Fruit fly (Drosophila melanogaster) whole organism, embryonic: ENCODE data around the gene ng4.

Experiments
- Ada2b ChIP-seq: fragments of 200-800 bp; sonication (Bioruptor generic); IDR thresholded peaks from 2 replicates; pipeline ENCODE4 v1.3.6; 2022; ENCODE audit warnings: missing biosample characterization, missing genetic modification characterization
- CG17186 ChIP-seq: fragments of 200-800 bp; sonication (Bioruptor generic); optimal IDR thresholded peaks from 3 replicates; lab custom pipeline; 2017; ENCODE audit warnings: missing biosample characterization, missing genetic modification reagents, missing genetic modification characterization
- CG9215 ChIP-seq: fragments of 200-800 bp; sonication (Bioruptor generic); IDR thresholded peaks from 2 replicates; pipeline ENCODE4 v1.3.6; 2022; ENCODE audit warnings: missing biosample characterization, missing genetic modification characterization
- Doc2 ChIP-seq: fragments of 200-800 bp; sonication (Bioruptor generic); IDR thresholded peaks from 2 replicates; pipeline ENCODE4 v1.3.6; 2022; ENCODE audit warnings: missing biosample characterization, missing genetic modification characterization
- Side ChIP-seq: fragments of 200-800 bp; sonication (Bioruptor generic); optimal IDR thresholded peaks from 2 replicates; lab custom pipeline; 2016; ENCODE audit warnings: missing biosample characterization, missing genetic modification characterization
- grn ChIP-seq: fragments of 200-800 bp; sonication (Bioruptor generic); optimal IDR thresholded peaks from 3 replicates; lab custom pipeline; 2017; ENCODE audit warnings: missing biosample characterization, missing genetic modification characterization
- inv ChIP-seq: fragments of 200-800 bp; sonication (Bioruptor generic); IDR thresholded peaks from 2 replicates; pipeline ENCODE4 v1.3.6; 2022; ENCODE audit warnings: missing biosample characterization, missing genetic modification characterization; ENCODE audit not compliant: partially characterized antibody

dm6 chrX:3244120-3244519, at the start of gene ng4:
- TF ChIP-seq CG9215 (GFP tag; lab: Robert Waterston, UW) (no peak), grn (GFP tag; lab: Kevin White, UChicago) (no peak), CG17186 (no peak), inv (no peak), Doc2 (GFP tag; lab: Robert Waterston, UW) (no peak), Ada2b (GFP tag; lab: Robert Waterston, UW) (no peak), Side (GFP tag; lab: Kevin White, UChicago) (no peak)
